Worm (Caenorhabditis elegans) whole organism, L1 larva: ENCODE data around the gene vha-15.
A peak's percentile ranks its signal among the peaks of the same experiment; 100 is the strongest.

Source experiments
- C16A3.4 ChIP-seq: fragments of 150-350 bp; optimal IDR thresholded peaks from 2 replicates; lab custom pipeline; 2014; ENCODE audit warnings: missing biosample characterization, missing genetic modification characterization
- F16B12.6 ChIP-seq: fragments of 150-350 bp; optimal IDR thresholded peaks from 2 replicates; lab custom pipeline; 2014; ENCODE audit warnings: missing biosample characterization, missing genetic modification characterization
- Y116A8C.19 ChIP-seq: sonication (generic microtip); optimal IDR thresholded peaks from 2 replicates; lab custom pipeline; 2016; ENCODE audit warnings: missing compliant biosample characterization, missing genetic modification characterization, borderline replicate concordance
- aha-1 ChIP-seq: fragments of 150-350 bp; optimal IDR thresholded peaks from 2 replicates; lab custom pipeline; 2014; ENCODE audit warnings: missing biosample characterization, missing genetic modification characterization
- alr-1 ChIP-seq: fragments of 200-800 bp; sonication (Bioruptor generic); optimal IDR thresholded peaks from 2 replicates; lab custom pipeline; 2018; ENCODE audit warnings: borderline replicate concordance, mild to moderate bottlenecking, missing genetic modification characterization, missing compliant biosample characterization
- ama-1 ChIP-seq: fragments of 150-350 bp; optimal IDR thresholded peaks from 2 replicates; lab custom pipeline; 2014
- blmp-1 ChIP-seq: fragments of 150-350 bp; optimal IDR thresholded peaks from 2 replicates; lab custom pipeline; 2014; ENCODE audit warnings: missing biosample characterization, missing genetic modification characterization
- ceh-8 ChIP-seq: fragments of 200-800 bp; sonication (Bioruptor generic); optimal IDR thresholded peaks from 2 replicates; lab custom pipeline; 2018; ENCODE audit warnings: mild to moderate bottlenecking, missing genetic modification characterization, moderate library complexity, missing compliant biosample characterization
- ceh-82 ChIP-seq, 3 experiments: fragments of 150-350 bp in 1 of 3; sonication (generic microtip) in 2 of 3; optimal IDR thresholded peaks; 2 replicates each; lab custom pipeline; 2014 to 2017; ENCODE audit warnings: missing biosample characterization in 3 of 3, missing genetic modification characterization in 3 of 3
- ces-1 ChIP-seq: fragments of 150-350 bp; optimal IDR thresholded peaks from 2 replicates; lab custom pipeline; 2014; ENCODE audit warnings: missing biosample characterization, missing genetic modification reagents, missing genetic modification characterization
- egl-13 ChIP-seq: sonication (generic microtip); optimal IDR thresholded peaks from 2 replicates; lab custom pipeline; 2016; ENCODE audit warnings: missing genotype, missing genetic modification reagents, missing genetic modification characterization, missing compliant biosample characterization
- egl-27 ChIP-seq, 2 experiments: fragments of 150-350 bp in 1 of 2; sonication (generic microtip); optimal IDR thresholded peaks; 3 replicates each; lab custom pipeline; 2017 to 2018; ENCODE audit warnings: missing biosample characterization in 2 of 2, missing genetic modification characterization in 2 of 2, missing genetic modification reagents in 2 of 2
- elt-2 ChIP-seq: sonication (generic microtip); optimal IDR thresholded peaks from 2 replicates; lab custom pipeline; 2016; ENCODE audit warnings: missing genetic modification characterization, mild to moderate bottlenecking, inconsistent platforms, missing compliant biosample characterization, missing genetic modification reagents
- ets-5 ChIP-seq: fragments of 200-800 bp; sonication (Bioruptor generic); IDR thresholded peaks from 2 replicates; pipeline ENCODE4 v1.3.6; 2022; ENCODE audit warnings: missing genetic modification characterization, missing compliant biosample characterization
- fkh-10 ChIP-seq: sonication (generic microtip); optimal IDR thresholded peaks from 2 replicates; lab custom pipeline; 2017; ENCODE audit warnings: missing biosample characterization, missing genetic modification reagents, missing genetic modification characterization
- fos-1 ChIP-seq: fragments of 150-350 bp; optimal IDR thresholded peaks from 2 replicates; lab custom pipeline; 2014; ENCODE audit warnings: missing biosample characterization, missing genetic modification characterization
- hlh-17 ChIP-seq: fragments of 200-800 bp; sonication (Bioruptor generic); optimal IDR thresholded peaks from 2 replicates; lab custom pipeline; 2018; ENCODE audit warnings: missing genetic modification characterization, mild to moderate bottlenecking, missing compliant biosample characterization, moderate library complexity, borderline replicate concordance
- isw-1 ChIP-seq: fragments of 200-800 bp; sonication (Bioruptor generic); IDR thresholded peaks from 2 replicates; pipeline ENCODE4 v1.3.6; 2022; ENCODE audit warnings: missing genetic modification characterization, missing compliant biosample characterization
- jun-1 ChIP-seq: fragments of 150-350 bp; optimal IDR thresholded peaks from 2 replicates; lab custom pipeline; 2014; ENCODE audit warnings: missing biosample characterization, missing genetic modification reagents, missing genetic modification characterization
- lin-14 ChIP-seq: fragments of 200-800 bp; sonication (Bioruptor generic); optimal IDR thresholded peaks from 2 replicates; lab custom pipeline; 2018; ENCODE audit warnings: mild to moderate bottlenecking, missing genetic modification characterization, moderate library complexity, missing compliant biosample characterization
- lin-15B ChIP-seq: fragments of 150-350 bp; sonication (generic microtip); optimal IDR thresholded peaks from 3 replicates; lab custom pipeline; 2014; ENCODE audit warnings: missing biosample characterization, missing genetic modification characterization
- lin-39 ChIP-seq: fragments of 150-350 bp; optimal IDR thresholded peaks from 2 replicates; lab custom pipeline; 2014; ENCODE audit warnings: missing biosample characterization, missing genetic modification reagents, missing genetic modification characterization
- lir-3 ChIP-seq: sonication (generic microtip); optimal IDR thresholded peaks from 2 replicates; lab custom pipeline; 2016; ENCODE audit warnings: mild to moderate bottlenecking, missing genetic modification characterization, moderate library complexity, missing compliant biosample characterization; ENCODE audit not compliant: poor library complexity
- lsy-2 ChIP-seq, 2 experiments: fragments of 150-350 bp; optimal IDR thresholded peaks; 2 replicates each; lab custom pipeline; 2014; ENCODE audit warnings: missing biosample characterization in 2 of 2, missing genetic modification characterization in 2 of 2
- mdl-1 ChIP-seq, 2 experiments: fragments of 150-350 bp; optimal IDR thresholded peaks; 2 replicates each; lab custom pipeline; 2014 to 2017; ENCODE audit warnings: missing biosample characterization in 2 of 2, missing genetic modification characterization in 2 of 2, inconsistent platforms in 1 of 2
- mef-2 ChIP-seq: fragments of 150-350 bp; optimal IDR thresholded peaks from 2 replicates; lab custom pipeline; 2014; ENCODE audit warnings: missing biosample characterization, missing genetic modification characterization
- nhr-11 ChIP-seq: fragments of 150-350 bp; optimal IDR thresholded peaks from 2 replicates; lab custom pipeline; 2014; ENCODE audit warnings: missing biosample characterization, missing genetic modification characterization
- nhr-20 ChIP-seq: sonication (generic microtip); optimal IDR thresholded peaks from 2 replicates; lab custom pipeline; 2016; ENCODE audit warnings: mild to moderate bottlenecking, missing genetic modification characterization, missing compliant biosample characterization
- nhr-71 ChIP-seq: sonication (generic microtip); optimal IDR thresholded peaks from 2 replicates; lab custom pipeline; 2016; ENCODE audit warnings: mild to moderate bottlenecking, missing genetic modification characterization, moderate library complexity, missing compliant biosample characterization
- nhr-84 ChIP-seq: sonication (generic microtip); optimal IDR thresholded peaks from 2 replicates; lab custom pipeline; 2017; ENCODE audit warnings: missing biosample characterization, missing genetic modification characterization
- nhr-85 ChIP-seq: sonication (generic microtip); peaks from one replicate; lab custom pipeline; 2016; ENCODE audit warnings: missing genetic modification characterization, inconsistent platforms, missing compliant biosample characterization
- nhr-90 ChIP-seq: sonication (generic microtip); optimal IDR thresholded peaks from 2 replicates; lab custom pipeline; 2016; ENCODE audit warnings: mild to moderate bottlenecking, missing genetic modification characterization, missing compliant biosample characterization; ENCODE audit not compliant: poor library complexity
- pag-3 ChIP-seq: sonication (generic microtip); optimal IDR thresholded peaks from 2 replicates; lab custom pipeline; 2017; ENCODE audit warnings: missing genetic modification characterization, mild to moderate bottlenecking, missing compliant biosample characterization, antibody characterized with exemption, borderline replicate concordance; ENCODE audit not compliant: insufficient read depth
- pax-3 ChIP-seq: fragments of 200-800 bp; sonication (Bioruptor generic); optimal IDR thresholded peaks from 2 replicates; lab custom pipeline; 2018; ENCODE audit warnings: mild to moderate bottlenecking, missing genetic modification characterization, moderate library complexity, missing compliant biosample characterization
- skn-1 ChIP-seq: fragments of 150-350 bp; optimal IDR thresholded peaks from 2 replicates; lab custom pipeline; 2014; ENCODE audit warnings: missing biosample characterization, missing genetic modification characterization
- snpc-4 ChIP-seq: fragments of 150-350 bp; optimal IDR thresholded peaks from 2 replicates; lab custom pipeline; 2014; ENCODE audit warnings: missing biosample characterization, missing genetic modification characterization
- snu-23 ChIP-seq: sonication (generic microtip); optimal IDR thresholded peaks from 2 replicates; lab custom pipeline; 2016; ENCODE audit warnings: missing genetic modification characterization, missing compliant biosample characterization
- sptf-1 ChIP-seq: fragments of 150-350 bp; optimal IDR thresholded peaks from 2 replicates; lab custom pipeline; 2014; ENCODE audit warnings: missing biosample characterization, missing genetic modification characterization
- sup-37 ChIP-seq: fragments of 200-800 bp; sonication (Bioruptor generic); optimal IDR thresholded peaks from 2 replicates; lab custom pipeline; 2018; ENCODE audit warnings: mild to moderate bottlenecking, missing genetic modification characterization, missing compliant biosample characterization
- tlp-1 ChIP-seq: fragments of 150-350 bp; optimal IDR thresholded peaks from 2 replicates; lab custom pipeline; 2014; ENCODE audit warnings: missing biosample characterization, missing genetic modification characterization
- unc-30 ChIP-seq: sonication (generic microtip); optimal IDR thresholded peaks from 2 replicates; lab custom pipeline; 2017; ENCODE audit warnings: missing biosample characterization, missing genetic modification characterization
- unc-62 ChIP-seq: fragments of 150-350 bp; optimal IDR thresholded peaks from 2 replicates; lab custom pipeline; 2014; ENCODE audit warnings: missing biosample characterization, missing genetic modification reagents, missing genetic modification characterization
- unc-86 ChIP-seq: sonication (generic microtip); optimal IDR thresholded peaks from 2 replicates; lab custom pipeline; 2016; ENCODE audit warnings: missing genetic modification characterization, missing compliant biosample characterization
- vab-15 ChIP-seq: sonication (generic microtip); optimal IDR thresholded peaks from 2 replicates; lab custom pipeline; 2017; ENCODE audit warnings: missing genotype, mild to moderate bottlenecking, missing genetic modification characterization, missing compliant biosample characterization
- xbp-1 ChIP-seq: sonication (generic microtip); optimal IDR thresholded peaks from 2 replicates; lab custom pipeline; 2016; ENCODE audit warnings: missing genetic modification characterization, missing compliant biosample characterization
- ztf-11 ChIP-seq, 2 experiments: sonication (generic microtip); optimal IDR thresholded peaks; 2 replicates each; lab custom pipeline; 2016 to 2017; ENCODE audit warnings: missing genetic modification characterization in 2 of 2, missing biosample characterization in 1 of 2, missing compliant biosample characterization in 1 of 2

The vha-15 gene

ce11 chrX:2242568-2243185, 5.0 kb downstream of the vha-15 start, which contains the start of gene rpl-11.2 (continued):
- peak; percentile 82 for TF ChIP-seq sup-37 (GFP tag; lab: Kevin White, UChicago)
- TF ChIP-seq skn-1: peak; percentile 99
- TF ChIP-seq ceh-8 (GFP tag; lab: Kevin White, UChicago): peak; percentile 87
- TF ChIP-seq pag-3 (tag; lab: Kevin White, UChicago): peak; percentile 98
- peak; percentile 98 for TF ChIP-seq nhr-90 (tag; lab: Kevin White, UChicago)
- TF ChIP-seq nhr-71 (tag; lab: Kevin White, UChicago): peak; percentile 99
- TF ChIP-seq unc-62 (GFP tag; lab: Kevin White, UChicago): no peak
- peak; percentile 96 for TF ChIP-seq isw-1 (GFP tag; lab: Robert Waterston, UW)
- TF ChIP-seq mef-2 (tag; lab: Kevin White, UChicago): peak; percentile 92
- TF ChIP-seq elt-2 (tag; lab: Kevin White, UChicago): peak; percentile 83
- TF ChIP-seq fkh-10: peak; percentile 97
- peak; percentile 79 for TF ChIP-seq snpc-4 (tag; lab: Kevin White, UChicago)
- no peak for TF ChIP-seq sptf-1
- peak; percentile 94 for TF ChIP-seq nhr-11 (tag; lab: Kevin White, UChicago)
- TF ChIP-seq ets-5: no peak
- no peak for TF ChIP-seq Y116A8C.19
- no peak for TF ChIP-seq tlp-1
- TF ChIP-seq hlh-17: no peak
- peak in 1 of 2 experiments; percentile 96 for TF ChIP-seq mdl-1 (tag; optimal IDR thresholded peaks at IDR 0.05; lab: Kevin White, UChicago)
- TF ChIP-seq lsy-2 (tag; optimal IDR thresholded peaks at IDR 0.05; lab: Kevin White, UChicago): peak; percentile 99 to 100
- peak; percentile 97 for TF ChIP-seq fos-1 (tag; lab: Kevin White, UChicago)
- peak; percentile 99 for TF ChIP-seq nhr-20 (tag; lab: Kevin White, UChicago)
- peak; percentile 96 for TF ChIP-seq unc-86
- peak; percentile 96 to 99 (median 98) for TF ChIP-seq ceh-82 (tag; optimal IDR thresholded peaks at IDR 0.05; lab: Kevin White, UChicago)
- peak; percentile 97 for TF ChIP-seq jun-1 (tag; lab: Kevin White, UChicago)
- peak; percentile 98 for TF ChIP-seq lin-14
- no peak for TF ChIP-seq unc-30 (tag; lab: Kevin White, UChicago)
- TF ChIP-seq ces-1 (GFP tag; lab: Kevin White, UChicago): no peak
- TF ChIP-seq alr-1 (tag; lab: Kevin White, UChicago): no peak
- peak; percentile 99 for TF ChIP-seq snu-23
- TF ChIP-seq F16B12.6: peak; percentile 68
- TF ChIP-seq blmp-1 (tag; lab: Kevin White, UChicago): peak; percentile 90
- TF ChIP-seq nhr-85 (tag; lab: Kevin White, UChicago): peak; percentile 99
- peak; percentile 87 for TF ChIP-seq lir-3 (tag; lab: Kevin White, UChicago)
- TF ChIP-seq aha-1 (tag; lab: Kevin White, UChicago): peak; percentile 73
- peak; percentile 20 for TF ChIP-seq nhr-84 (tag; lab: Kevin White, UChicago)
- TF ChIP-seq lin-15B (tag; lab: Kevin White, UChicago): peak; percentile 84
- peak; percentile 89 for TF ChIP-seq pax-3 (tag; lab: Kevin White, UChicago)
- TF ChIP-seq ama-1: peak; percentile 88

- TF ChIP-seq egl-13 (tag; lab: Kevin White, UChicago): no peak
- TF ChIP-seq egl-27 (tag; optimal IDR thresholded peaks at IDR 0.05; lab: Kevin White, UChicago): no peak
- TF ChIP-seq ceh-8 (GFP tag; lab: Kevin White, UChicago): no peak
- TF ChIP-seq jun-1 (tag; lab: Kevin White, UChicago): no peak
- TF ChIP-seq xbp-1 (tag; lab: Kevin White, UChicago): no peak
- TF ChIP-seq F16B12.6: no peak
- TF ChIP-seq ets-5: no peak
- TF ChIP-seq C16A3.4 (tag; lab: Kevin White, UChicago): no peak
- no peak for TF ChIP-seq vab-15 (tag; lab: Kevin White, UChicago)
- no peak for TF ChIP-seq ama-1
- no peak for TF ChIP-seq ztf-11 (tag; optimal IDR thresholded peaks at IDR 0.05; lab: Kevin White, UChicago)
- TF ChIP-seq lin-39: no peak
- TF ChIP-seq, all 84 proteins: peak for 0
Observed at ce11 chrX:2246908-2247307, 9.2 kb downstream of the vha-15 start, which contains the start of gene AH9.1. Gene AH9.1 (minus strand): TSS chrX:2247008.
